Worm (Caenorhabditis elegans) whole organism, L3 larva: Measurements from ENCODE around the gene srr-1.

ENCODE experiments used
- aly-2 ChIP-seq: fragments of 150-350 bp; optimal IDR thresholded peaks from 2 replicates; lab custom pipeline; 2014; ENCODE audit warnings: missing biosample characterization, missing genetic modification characterization
- ama-1 ChIP-seq: fragments of 150-350 bp; optimal IDR thresholded peaks from 2 replicates; lab custom pipeline; 2018
- ceh-16 ChIP-seq: sonication (generic microtip); optimal IDR thresholded peaks from 2 replicates; lab custom pipeline; 2017; ENCODE audit warnings: missing biosample characterization, missing genetic modification characterization
- daf-12 ChIP-seq: fragments of 150-350 bp; optimal IDR thresholded peaks from 2 replicates; lab custom pipeline; 2014; ENCODE audit warnings: missing biosample characterization, missing genetic modification reagents, missing genetic modification characterization
- egl-27 ChIP-seq: sonication (generic microtip); optimal IDR thresholded peaks from 4 replicates; lab custom pipeline; 2017; ENCODE audit warnings: missing biosample characterization, missing genetic modification reagents, missing genetic modification characterization
- elt-1 ChIP-seq: fragments of 150-350 bp; optimal IDR thresholded peaks from 2 replicates; lab custom pipeline; 2014; ENCODE audit warnings: missing biosample characterization, missing genetic modification characterization
- elt-3 ChIP-seq, 3 experiments: fragments of 150-350 bp in 1 of 3; sonication (generic microtip) in 2 of 3; optimal IDR thresholded peaks; 2 replicates in 2 of 3; 4 replicates in 1 of 3; lab custom pipeline; 2014 to 2017; ENCODE audit warnings: missing biosample characterization in 3 of 3, missing genetic modification characterization in 3 of 3
- eor-1 ChIP-seq, 2 experiments: fragments of 150-350 bp; optimal IDR thresholded peaks; 2 replicates each; lab custom pipeline; 2014 to 2018; ENCODE audit warnings: missing biosample characterization in 2 of 2, missing genetic modification characterization in 2 of 2
- fkh-10 ChIP-seq: sonication (generic microtip); optimal IDR thresholded peaks from 2 replicates; lab custom pipeline; 2017; ENCODE audit warnings: missing biosample characterization, missing genetic modification reagents, missing genetic modification characterization
- fkh-2 ChIP-seq: fragments of 150-350 bp; optimal IDR thresholded peaks from 2 replicates; lab custom pipeline; 2014; ENCODE audit warnings: missing biosample characterization, missing genetic modification reagents, missing genetic modification characterization
- fos-1 ChIP-seq: fragments of 150-350 bp; optimal IDR thresholded peaks from 2 replicates; lab custom pipeline; 2014; ENCODE audit warnings: missing biosample characterization, missing genetic modification characterization
- jun-1 ChIP-seq: fragments of 150-350 bp; optimal IDR thresholded peaks from 2 replicates; lab custom pipeline; 2014; ENCODE audit warnings: missing biosample characterization, missing genetic modification reagents, missing genetic modification characterization
- lin-39 ChIP-seq: fragments of 150-350 bp; optimal IDR thresholded peaks from 2 replicates; lab custom pipeline; 2018; ENCODE audit warnings: missing biosample characterization, missing genetic modification reagents, missing genetic modification characterization
- lsy-12 ChIP-seq: sonication (generic microtip); optimal IDR thresholded peaks from 2 replicates; lab custom pipeline; 2016; ENCODE audit warnings: mild to moderate bottlenecking, missing genetic modification characterization, missing compliant biosample characterization
- mml-1 ChIP-seq: fragments of 150-350 bp; sonication (generic microtip); optimal IDR thresholded peaks from 3 replicates; lab custom pipeline; 2014; ENCODE audit warnings: missing biosample characterization, missing genetic modification characterization
- nfya-1 ChIP-seq: sonication (generic microtip); optimal IDR thresholded peaks from 2 replicates; lab custom pipeline; 2017; ENCODE audit warnings: missing genetic modification characterization, mild to moderate bottlenecking, missing compliant biosample characterization, antibody characterized with exemption, moderate library complexity; ENCODE audit not compliant: insufficient read depth
- nhr-11 ChIP-seq: fragments of 150-350 bp; optimal IDR thresholded peaks from 2 replicates; lab custom pipeline; 2014; ENCODE audit warnings: missing biosample characterization, missing genetic modification characterization
- nhr-12 ChIP-seq: fragments of 150-350 bp; optimal IDR thresholded peaks from 2 replicates; lab custom pipeline; 2014; ENCODE audit warnings: missing biosample characterization, missing genetic modification characterization
- nhr-23 ChIP-seq: fragments of 150-350 bp; optimal IDR thresholded peaks from 2 replicates; lab custom pipeline; 2014; ENCODE audit warnings: missing biosample characterization, missing genetic modification reagents, missing genetic modification characterization
- nhr-43 ChIP-seq: sonication (generic microtip); optimal IDR thresholded peaks from 2 replicates; lab custom pipeline; 2016; ENCODE audit warnings: mild to moderate bottlenecking, missing genetic modification characterization, missing compliant biosample characterization; ENCODE audit not compliant: poor library complexity, severe bottlenecking
- nhr-67 ChIP-seq: fragments of 150-350 bp; optimal IDR thresholded peaks from 2 replicates; lab custom pipeline; 2014; ENCODE audit warnings: missing biosample characterization, missing genetic modification characterization
- nhr-76 ChIP-seq: fragments of 150-350 bp; sonication (generic microtip); optimal IDR thresholded peaks from 5 replicates; lab custom pipeline; 2014; ENCODE audit warnings: missing biosample characterization, missing genetic modification characterization
- nhr-77 ChIP-seq: fragments of 150-350 bp; optimal IDR thresholded peaks from 2 replicates; lab custom pipeline; 2014; ENCODE audit warnings: missing biosample characterization, missing genetic modification characterization
- pha-4 ChIP-seq: fragments of 150-350 bp; optimal IDR thresholded peaks from 2 replicates; lab custom pipeline; 2014; ENCODE audit warnings: missing biosample characterization, missing genetic modification reagents, missing genetic modification characterization
- pqm-1 ChIP-seq: fragments of 150-350 bp; optimal IDR thresholded peaks from 2 replicates; lab custom pipeline; 2017; ENCODE audit warnings: missing biosample characterization, missing genetic modification characterization, inconsistent platforms
- sea-2 ChIP-seq: fragments of 150-350 bp; sonication (generic microtip); optimal IDR thresholded peaks from 4 replicates; lab custom pipeline; 2014; ENCODE audit warnings: missing biosample characterization, missing genetic modification reagents, missing genetic modification characterization
- skn-1 ChIP-seq: fragments of 150-350 bp; optimal IDR thresholded peaks from 2 replicates; lab custom pipeline; 2014; ENCODE audit warnings: missing biosample characterization, missing genetic modification characterization
- snpc-4 ChIP-seq: fragments of 150-350 bp; optimal IDR thresholded peaks from 2 replicates; lab custom pipeline; 2014; ENCODE audit warnings: missing biosample characterization, missing genetic modification characterization
- tbx-2 ChIP-seq: sonication (generic microtip); optimal IDR thresholded peaks from 2 replicates; lab custom pipeline; 2016; ENCODE audit warnings: mild to moderate bottlenecking, missing genetic modification characterization, missing compliant biosample characterization
- unc-39 ChIP-seq: sonication (generic microtip); optimal IDR thresholded peaks from 4 replicates; lab custom pipeline; 2017; ENCODE audit warnings: missing biosample characterization, missing genetic modification characterization
- unc-62 ChIP-seq: fragments of 150-350 bp; sonication (generic microtip); optimal IDR thresholded peaks from 4 replicates; lab custom pipeline; 2014; ENCODE audit warnings: missing biosample characterization, missing genetic modification reagents, missing genetic modification characterization
- zag-1 ChIP-seq: fragments of 150-350 bp; optimal IDR thresholded peaks from 2 replicates; lab custom pipeline; 2014; ENCODE audit warnings: missing biosample characterization, missing genetic modification characterization
- ztf-4 ChIP-seq: fragments of 150-350 bp; optimal IDR thresholded peaks from 2 replicates; lab custom pipeline; 2014; ENCODE audit warnings: missing biosample characterization, missing genetic modification characterization

The srr-1 gene

ce11 chrV:13041666-13042065 is 11.9 kb downstream of the srr-1 start, which contains the start of gene scyl-1 (continued):
- no peak for TF ChIP-seq ceh-16 (tag; lab: Kevin White, UChicago)
- TF ChIP-seq skn-1 (tag; lab: Kevin White, UChicago) = no peak
- TF ChIP-seq fkh-2 (tag; lab: Kevin White, UChicago) = no peak
- peak; percentile 13 for TF ChIP-seq egl-27 (tag; lab: Kevin White, UChicago)
- TF ChIP-seq ztf-4 (tag; lab: Kevin White, UChicago) = no peak
- peak; percentile 74 for TF ChIP-seq nfya-1 (tag; lab: Kevin White, UChicago)
- peak; percentile 20 for TF ChIP-seq pqm-1 (tag; lab: Kevin White, UChicago)
- peak; percentile 30 for TF ChIP-seq lsy-12 (tag; lab: Kevin White, UChicago)
- TF ChIP-seq unc-39 (tag; lab: Kevin White, UChicago) = no peak
- peak; percentile 62 for TF ChIP-seq jun-1 (tag; lab: Kevin White, UChicago)
- TF ChIP-seq aly-2 (tag; lab: Kevin White, UChicago) = no peak
- peak; percentile 26 for TF ChIP-seq lin-39 (tag; lab: Kevin White, UChicago)
- no peak for TF ChIP-seq nhr-67 (tag; lab: Kevin White, UChicago)
- no peak for TF ChIP-seq mml-1 (tag; lab: Kevin White, UChicago)
- no peak for TF ChIP-seq fos-1 (tag; lab: Kevin White, UChicago)
- no peak for TF ChIP-seq eor-1 (tag; optimal IDR thresholded peaks at IDR 0.05; lab: Kevin White, UChicago)
- TF ChIP-seq snpc-4 (tag; lab: Kevin White, UChicago) = peak; percentile 45
- no peak for TF ChIP-seq ama-1 (lab: Kevin White, UChicago)
- TF ChIP-seq daf-12 (tag; lab: Kevin White, UChicago) = no peak
- TF ChIP-seq sea-2 (GFP tag; lab: Kevin White, UChicago) = no peak
- no peak for TF ChIP-seq unc-62
- TF ChIP-seq nhr-76 = no peak
- TF ChIP-seq nhr-12 (tag; lab: Kevin White, UChicago) = no peak
- peak; percentile 1 for TF ChIP-seq nhr-77 (tag; lab: Kevin White, UChicago)
- peak; percentile 91 for TF ChIP-seq nhr-43

- no peak for TF ChIP-seq elt-3 (tag; optimal IDR thresholded peaks at IDR 0.05; lab: Kevin White, UChicago)
- no peak for TF ChIP-seq pqm-1 (tag; lab: Kevin White, UChicago)
- TF ChIP-seq nhr-23 = no peak
- no peak for TF ChIP-seq nhr-11
- no peak for TF ChIP-seq zag-1 (tag; lab: Kevin White, UChicago)
- no peak for TF ChIP-seq pha-4 (tag; lab: Kevin White, UChicago)
- TF ChIP-seq elt-1 (tag; lab: Kevin White, UChicago) = no peak
- TF ChIP-seq unc-39 (tag; lab: Kevin White, UChicago) = no peak
Measured at ce11 chrV:13036466-13036865, 17.1 kb downstream of the srr-1 start, which contains the start of gene W07G4.2. TSS of gene W07G4.2 (minus strand) at chrV:13036566.

- TF ChIP-seq ama-1 (lab: Kevin White, UChicago) (no peak), nhr-77 (tag; lab: Kevin White, UChicago) (no peak)
Measured at ce11 chrV:13034604-13035003, 18.9 kb downstream of the srr-1 start, which contains the start of gene W07G4.7. TSS of gene W07G4.7 (minus strand) at chrV:13034704.

ce11 chrV:13033223-13033622 is 20.3 kb downstream of the srr-1 start, which contains the start of gene W07G4.1:
TSS of gene W07G4.1 (plus strand) at chrV:13033523.
- no peak for TF ChIP-seq sea-2 (GFP tag; lab: Kevin White, UChicago)
- no peak for TF ChIP-seq skn-1 (tag; lab: Kevin White, UChicago)
- no peak for TF ChIP-seq nhr-12 (tag; lab: Kevin White, UChicago)
- TF ChIP-seq tbx-2 = no peak
- no peak for TF ChIP-seq elt-3 (tag; optimal IDR thresholded peaks at IDR 0.05; lab: Kevin White, UChicago)
- no peak for TF ChIP-seq unc-39 (tag; lab: Kevin White, UChicago)

- TF ChIP-seq fkh-10 (GFP tag; lab: Kevin White, UChicago) = peak; percentile 13
- no peak for TF ChIP-seq unc-39 (tag; lab: Kevin White, UChicago)
- TF ChIP-seq skn-1 (tag; lab: Kevin White, UChicago) = no peak
Measured at ce11 chrV:13028871-13029270, 24.7 kb downstream of the srr-1 start.
